Worm (Caenorhabditis elegans): ENCODE results near the gene rab-6.2.

rab-6.2 gene

DNA sequence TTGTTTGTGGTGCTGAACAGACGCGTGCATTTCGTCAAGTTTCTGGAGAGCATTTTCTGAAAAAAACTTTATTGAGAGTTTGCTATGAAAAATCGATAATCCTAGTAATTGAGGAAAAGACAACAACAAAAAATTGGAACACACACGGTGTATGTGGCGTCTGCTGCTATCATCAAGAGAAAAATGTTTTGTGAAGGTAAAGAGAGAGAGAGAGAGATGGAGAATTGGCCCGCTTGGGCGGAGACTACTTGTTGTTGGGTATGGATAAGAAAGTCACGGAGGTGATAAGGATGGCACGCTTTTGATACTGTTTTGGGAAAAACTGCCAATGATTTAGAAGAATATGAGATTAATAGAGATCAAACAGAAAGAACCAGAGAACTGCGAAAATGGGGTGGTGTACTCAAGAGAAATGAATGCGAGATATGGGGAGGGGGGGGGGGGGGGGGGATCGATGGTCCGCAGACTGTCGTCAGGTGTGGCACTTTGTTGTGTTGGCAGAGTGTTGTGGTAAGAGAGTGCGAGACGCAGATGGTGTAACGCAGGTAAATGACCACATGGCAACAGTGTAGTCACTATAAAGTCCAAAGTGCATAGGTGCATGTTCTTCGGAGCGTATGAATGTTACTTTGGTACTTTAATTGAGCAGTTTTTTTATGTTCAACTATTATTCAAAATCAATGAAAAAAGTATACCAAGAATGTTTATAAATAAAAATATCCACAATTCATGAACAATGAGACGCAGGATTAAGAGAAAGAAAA is 5.0 kb upstream of the rab-6.2 start, which contains the start of gene acdh-7:
Gene acdh-7, minus strand, starts transcription at position 56 of the 764 bp plus-strand sequence.
- TF ChIP-seq unc-62 (GFP tag; optimal IDR thresholded peaks at IDR 0.05) = no peak

ce11 chrX:17227376-17227775 is 5.1 kb downstream of the rab-6.2 start:
- no peak for TF ChIP-seq unc-62 (GFP tag; optimal IDR thresholded peaks at IDR 0.05)

ce11 chrX:17230108-17230507 is 7.8 kb downstream of the rab-6.2 start, which contains the start of gene T25G12.6:
T25G12.6 (minus strand) TSS chrX:17230208.
- no peak for TF ChIP-seq unc-62 (GFP tag; optimal IDR thresholded peaks at IDR 0.05)

ce11 chrX:17231348-17231747 is 9.1 kb downstream of the rab-6.2 start, which contains the start of gene T25G12.3:
T25G12.3 (plus strand) TSS chrX:17231648.
- no peak for TF ChIP-seq unc-62 (GFP tag; optimal IDR thresholded peaks at IDR 0.05)

ce11 chrX:17234988-17235387 is 12.7 kb downstream of the rab-6.2 start:
- no peak for TF ChIP-seq unc-62 (GFP tag; optimal IDR thresholded peaks at IDR 0.05)

DNA sequence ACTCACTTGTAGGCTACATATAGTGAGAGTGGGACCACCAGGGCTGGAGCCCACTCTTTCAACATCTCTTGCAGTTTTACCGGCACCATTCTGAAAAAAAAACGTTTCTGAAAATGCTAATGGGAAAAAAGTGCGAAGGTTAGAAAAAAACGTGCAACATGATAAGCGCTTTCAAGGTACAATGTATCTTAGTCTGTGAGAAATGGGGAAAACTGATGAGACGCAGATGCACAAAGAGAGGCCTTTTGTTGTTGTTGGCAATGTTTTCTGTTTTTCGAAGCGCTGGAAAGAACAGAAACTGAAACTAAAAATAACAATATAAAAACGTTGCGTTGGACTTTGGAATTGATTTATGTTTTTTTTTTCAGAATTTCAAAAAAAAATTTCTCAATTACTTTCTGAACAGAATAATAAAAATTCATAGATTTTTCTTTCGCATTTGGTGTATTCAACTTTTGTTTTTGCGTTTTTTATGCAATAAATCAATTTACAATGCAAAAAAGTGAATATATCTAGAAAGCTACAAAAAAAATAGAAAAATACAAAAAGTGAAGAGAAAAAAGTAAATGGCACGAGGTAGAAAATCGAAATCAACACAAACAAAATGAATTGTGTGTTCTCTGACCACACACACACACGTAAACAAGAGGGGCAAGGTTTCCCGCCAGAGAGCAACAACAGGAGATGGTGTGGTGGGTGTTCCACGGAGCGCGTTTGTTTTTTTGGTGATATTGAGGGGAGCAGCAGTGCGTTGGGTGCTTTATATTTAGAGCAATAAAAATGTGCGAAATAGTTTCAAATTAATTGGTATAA is 13.7 kb downstream of the rab-6.2 start, which contains the start of gene dhs-30:
Gene dhs-30, minus strand, starts transcription at position 90 of the 813 bp plus-strand sequence.
- TF ChIP-seq unc-62 (GFP tag; optimal IDR thresholded peaks at IDR 0.05) = no peak

ce11 chrX:17237439-17237838 is 15.2 kb downstream of the rab-6.2 start, which contains the start of gene T25G12.11:
T25G12.11 (minus strand) TSS chrX:17237539.
- no peak for TF ChIP-seq unc-62 (GFP tag; optimal IDR thresholded peaks at IDR 0.05)

- no peak for TF ChIP-seq unc-62 (GFP tag; optimal IDR thresholded peaks at IDR 0.05)
Measured at ce11 chrX:17243053-17243452, 20.8 kb downstream of the rab-6.2 start, which contains the start of gene T25G12.13. T25G12.13 (plus strand) TSS chrX:17243353.

DNA sequence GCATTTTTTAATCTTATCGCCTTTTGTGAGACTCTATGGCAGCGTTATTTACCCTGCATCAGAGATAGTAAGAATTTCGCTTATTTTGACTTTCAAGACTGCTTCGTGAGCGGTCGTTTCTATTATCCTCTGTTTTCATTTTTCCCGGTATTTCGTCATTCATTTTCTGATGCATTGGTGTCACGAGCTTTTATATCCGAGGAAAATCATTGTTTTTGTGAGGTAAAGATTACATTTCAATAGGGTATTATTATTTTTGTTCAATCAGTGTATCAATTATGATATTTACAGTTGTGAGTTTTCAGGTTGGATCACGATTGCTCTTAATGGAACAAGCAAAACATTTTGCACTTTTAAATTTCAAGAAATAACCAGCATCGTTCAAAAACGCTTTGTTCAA is 25.0 kb downstream of the rab-6.2 start:
- no peak for TF ChIP-seq unc-62 (GFP tag; optimal IDR thresholded peaks at IDR 0.05)

DNA sequence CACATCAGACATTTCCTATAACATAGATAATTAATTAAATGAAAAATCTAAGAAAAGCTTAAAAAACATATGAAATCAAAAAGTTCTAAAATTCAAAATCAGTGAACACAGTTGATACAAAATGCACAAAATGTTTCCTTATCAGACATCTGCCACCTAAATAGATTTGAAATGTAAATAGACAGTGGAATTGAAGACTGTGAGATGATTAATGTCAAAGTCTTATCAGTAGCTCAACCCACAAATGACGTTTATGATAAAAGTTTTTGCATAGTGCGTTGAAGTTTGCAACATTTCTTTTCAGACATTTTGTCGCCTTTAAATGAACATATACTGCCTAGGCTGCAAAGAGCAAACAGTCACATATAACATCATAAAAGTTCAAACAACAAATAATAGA is 34.5 kb downstream of the rab-6.2 start, which contains the start of gene Y40C7B.4:
Gene Y40C7B.4, minus strand, starts transcription at position 19 of the 400 bp plus-strand sequence.
- no peak for TF ChIP-seq unc-62 (GFP tag; optimal IDR thresholded peaks at IDR 0.05)
